Fruit fly (Drosophila melanogaster): ENCODE measurements around the gene CG14105.

- TF ChIP-seq CG15710 (tag; optimal IDR thresholded peaks at IDR 0.05) (no peak), CG10348 (GFP tag; IDR thresholded peaks at IDR 0.05) (no peak)
These were observed 48.8 kb downstream of the CG14105 start, which contains the start of gene CG14111 for dm6 chr3L:13377657-13378056.
